Fruit fly (Drosophila melanogaster) whole organism, embryonic: ENCODE measurements around the gene XRCC1.

Source experiments
- Bteb2 ChIP-seq: fragments of 200-800 bp; sonication (Bioruptor generic); optimal IDR thresholded peaks from 2 replicates; lab custom pipeline; 2016; ENCODE audit warnings: missing biosample characterization, missing genetic modification characterization
- CG10543 ChIP-seq: fragments of 200-800 bp; sonication (Bioruptor generic); optimal IDR thresholded peaks from 3 replicates; lab custom pipeline; 2017; ENCODE audit warnings: missing biosample characterization, mild to moderate bottlenecking, missing genetic modification characterization, moderate library complexity
- CG12391 ChIP-seq: fragments of 200-800 bp; sonication (Bioruptor generic); optimal IDR thresholded peaks from 3 replicates; lab custom pipeline; 2018; ENCODE audit warnings: missing biosample characterization, mild to moderate bottlenecking, missing genetic modification characterization, moderate library complexity
- CG12744 ChIP-seq: fragments of 200-800 bp; sonication (Bioruptor generic); optimal IDR thresholded peaks from 2 replicates; lab custom pipeline; 2016; ENCODE audit warnings: missing biosample characterization, missing genetic modification characterization
- CG13624 ChIP-seq: fragments of 200-800 bp; sonication (Bioruptor generic); optimal IDR thresholded peaks from 2 replicates; lab custom pipeline; 2016; ENCODE audit warnings: missing biosample characterization, missing genetic modification characterization
- CG15269 ChIP-seq: fragments of 200-800 bp; sonication (Bioruptor generic); optimal IDR thresholded peaks from 2 replicates; lab custom pipeline; 2018; ENCODE audit warnings: missing biosample characterization, mild to moderate bottlenecking, missing genetic modification characterization, moderate library complexity
- CG1529 ChIP-seq: fragments of 200-800 bp; sonication (Bioruptor generic); optimal IDR thresholded peaks from 3 replicates; lab custom pipeline; 2018; ENCODE audit warnings: missing biosample characterization, missing genetic modification characterization
- CG1647 ChIP-seq: fragments of 200-800 bp; sonication (Bioruptor generic); optimal IDR thresholded peaks from 3 replicates; lab custom pipeline; 2016; ENCODE audit warnings: missing biosample characterization, missing genetic modification characterization
- CG18262 ChIP-seq: fragments of 200-800 bp; optimal IDR thresholded peaks from 3 replicates; lab custom pipeline; 2019; ENCODE audit warnings: missing biosample characterization, mild to moderate bottlenecking, missing genetic modification characterization, moderate library complexity
- CG18764 ChIP-seq: fragments of 200-800 bp; sonication (Bioruptor generic); optimal IDR thresholded peaks from 3 replicates; lab custom pipeline; 2016; ENCODE audit warnings: missing biosample characterization, missing genetic modification characterization
- CG2120 ChIP-seq: fragments of 200-800 bp; sonication (Bioruptor generic); optimal IDR thresholded peaks from 3 replicates; lab custom pipeline; 2016; ENCODE audit warnings: missing biosample characterization, missing genetic modification characterization
- CG2678 ChIP-seq: fragments of 200-800 bp; sonication (Bioruptor generic); optimal IDR thresholded peaks from 3 replicates; lab custom pipeline; 2019; ENCODE audit warnings: missing biosample characterization, mild to moderate bottlenecking, missing genetic modification characterization, moderate library complexity
- CG30020 ChIP-seq: fragments of 200-800 bp; optimal IDR thresholded peaks from 2 replicates; lab custom pipeline; 2019; ENCODE audit warnings: missing biosample characterization, mild to moderate bottlenecking, missing genetic modification characterization, moderate library complexity
- CG33213 ChIP-seq: fragments of 200-800 bp; sonication (Bioruptor generic); optimal IDR thresholded peaks from 3 replicates; lab custom pipeline; 2016; ENCODE audit warnings: missing biosample characterization, missing genetic modification characterization
- CG4282 ChIP-seq: fragments of 200-800 bp; sonication (Bioruptor generic); optimal IDR thresholded peaks from 2 replicates; lab custom pipeline; 2016; ENCODE audit warnings: missing biosample characterization, missing genetic modification characterization
- CG4424 ChIP-seq: fragments of 200-800 bp; sonication (Bioruptor generic); optimal IDR thresholded peaks from 3 replicates; lab custom pipeline; 2016; ENCODE audit warnings: missing biosample characterization, missing genetic modification characterization
- CG6272 ChIP-seq: fragments of 200-800 bp; sonication (Bioruptor generic); IDR thresholded peaks from 2 replicates; pipeline ENCODE4 v1.3.6; 2022; ENCODE audit warnings: missing biosample characterization, missing genetic modification characterization
- CG6765 ChIP-seq: fragments of 200-800 bp; sonication (Bioruptor generic); optimal IDR thresholded peaks from 3 replicates; lab custom pipeline; 2017; ENCODE audit warnings: missing biosample characterization, mild to moderate bottlenecking, missing genetic modification characterization
- CG8478 ChIP-seq: fragments of >200 bp; optimal IDR thresholded peaks from 2 replicates; lab custom pipeline; 2018
- CG8924 ChIP-seq: fragments of 200-800 bp; optimal IDR thresholded peaks from 3 replicates; lab custom pipeline; 2019; ENCODE audit warnings: missing biosample characterization, mild to moderate bottlenecking, missing genetic modification characterization, moderate library complexity
- CG9797 ChIP-seq: fragments of 200-800 bp; sonication (Bioruptor generic); optimal IDR thresholded peaks from 3 replicates; lab custom pipeline; 2018; ENCODE audit warnings: missing biosample characterization, mild to moderate bottlenecking, missing genetic modification characterization
- CTCF ChIP-seq: fragments of 200-800 bp; sonication (Bioruptor generic); optimal IDR thresholded peaks from 2 replicates; lab custom pipeline; 2017; ENCODE audit warnings: missing biosample characterization, mild to moderate bottlenecking, missing genetic modification characterization, moderate library complexity
- Dek ChIP-seq: fragments of 200-800 bp; sonication (Bioruptor generic); optimal IDR thresholded peaks from 3 replicates; lab custom pipeline; 2019; ENCODE audit warnings: missing biosample characterization, mild to moderate bottlenecking, missing genetic modification characterization, moderate library complexity
- ERR ChIP-seq: fragments of 200-800 bp; sonication (Bioruptor generic); optimal IDR thresholded peaks from 2 replicates; lab custom pipeline; 2016; ENCODE audit warnings: missing biosample characterization, missing genetic modification characterization
- Fer1 ChIP-seq: fragments of 200-800 bp; sonication (Bioruptor generic); optimal IDR thresholded peaks from 2 replicates; lab custom pipeline; 2017; ENCODE audit warnings: missing biosample characterization, mild to moderate bottlenecking, missing genetic modification characterization
- Fer3 ChIP-seq: fragments of 200-800 bp; sonication (Bioruptor generic); optimal IDR thresholded peaks from 2 replicates; lab custom pipeline; 2018; ENCODE audit warnings: missing biosample characterization, mild to moderate bottlenecking, missing genetic modification characterization, moderate library complexity
- HLHmδ ChIP-seq: fragments of 200-800 bp; sonication (Bioruptor generic); optimal IDR thresholded peaks from 2 replicates; lab custom pipeline; 2018; ENCODE audit warnings: missing biosample characterization, mild to moderate bottlenecking, missing genetic modification characterization, moderate library complexity
- MBD-R2 ChIP-seq: fragments of 200-800 bp; sonication (Bioruptor generic); IDR thresholded peaks from 2 replicates; pipeline ENCODE4 v1.3.6; 2022; ENCODE audit warnings: missing biosample characterization, missing genetic modification characterization
- Meics ChIP-seq: fragments of 200-800 bp; sonication (Bioruptor generic); optimal IDR thresholded peaks from 2 replicates; lab custom pipeline; 2017; ENCODE audit warnings: missing biosample characterization, mild to moderate bottlenecking, missing genetic modification characterization
- Neu2 ChIP-seq: fragments of 200-800 bp; sonication (Bioruptor generic); optimal IDR thresholded peaks from 3 replicates; lab custom pipeline; 2016; ENCODE audit warnings: missing biosample characterization, missing genetic modification characterization, borderline replicate concordance
- Nf-YA ChIP-seq: fragments of 200-800 bp; sonication (Bioruptor generic); IDR thresholded peaks from 2 replicates; pipeline ENCODE4 v1.3.6; 2022; ENCODE audit warnings: missing biosample characterization, missing genetic modification characterization
- Opbp ChIP-seq: fragments of 200-800 bp; sonication (Bioruptor generic); IDR thresholded peaks from 3 replicates; pipeline ENCODE4 v1.3.6; 2022; ENCODE audit warnings: missing biosample characterization, missing genetic modification characterization; ENCODE audit not compliant: partially characterized antibody
- Scr ChIP-seq: fragments of 200-800 bp; sonication (Bioruptor generic); IDR thresholded peaks from 2 replicates; pipeline ENCODE4 v1.3.6; 2022; ENCODE audit warnings: missing biosample characterization, missing genetic modification characterization; ENCODE audit not compliant: partially characterized antibody
- TFAM ChIP-seq: fragments of 200-800 bp; sonication (Bioruptor generic); optimal IDR thresholded peaks from 2 replicates; lab custom pipeline; 2017; ENCODE audit warnings: missing biosample characterization, missing genetic modification characterization, inconsistent platforms
- al ChIP-seq: fragments of 200-800 bp; sonication (Bioruptor generic); IDR thresholded peaks from 2 replicates; pipeline ENCODE4 v1.3.6; 2022; ENCODE audit warnings: missing biosample characterization, missing genetic modification characterization
- aop ChIP-seq: fragments of 200-800 bp; sonication (Bioruptor generic); IDR thresholded peaks from 2 replicates; pipeline ENCODE4 v1.3.6; 2022; ENCODE audit warnings: missing biosample characterization, missing genetic modification characterization
- ato ChIP-seq: fragments of 200-800 bp; sonication (Bioruptor generic); IDR thresholded peaks from 2 replicates; pipeline ENCODE4 v1.3.6; 2022; ENCODE audit warnings: missing biosample characterization, missing genetic modification characterization; ENCODE audit not compliant: partially characterized antibody
- dm ChIP-seq: fragments of 200-800 bp; sonication (Bioruptor generic); optimal IDR thresholded peaks from 3 replicates; lab custom pipeline; 2016; ENCODE audit warnings: missing biosample characterization, missing genetic modification characterization
- emc ChIP-seq: fragments of 200-800 bp; sonication (Bioruptor generic); optimal IDR thresholded peaks from 2 replicates; lab custom pipeline; 2016; ENCODE audit warnings: missing biosample characterization, missing genetic modification characterization
- ewg ChIP-seq: fragments of 200-800 bp; sonication (Bioruptor generic); optimal IDR thresholded peaks from 3 replicates; lab custom pipeline; 2017; ENCODE audit warnings: mild to moderate bottlenecking, missing biosample characterization, missing genetic modification reagents, missing genetic modification characterization
- fu2 ChIP-seq: fragments of 200-800 bp; sonication (Bioruptor generic); optimal IDR thresholded peaks from 2 replicates; lab custom pipeline; 2016; ENCODE audit warnings: missing biosample characterization, missing genetic modification characterization
- gem ChIP-seq: fragments of 200-800 bp; sonication (Bioruptor generic); optimal IDR thresholded peaks from 2 replicates; lab custom pipeline; 2019; ENCODE audit warnings: missing biosample characterization, mild to moderate bottlenecking, missing genetic modification characterization, moderate library complexity
- hbn ChIP-seq: fragments of 200-800 bp; sonication (Bioruptor generic); IDR thresholded peaks from 2 replicates; pipeline ENCODE4 v1.3.6; 2022; ENCODE audit warnings: missing biosample characterization, missing genetic modification characterization; ENCODE audit not compliant: partially characterized antibody
- hkb ChIP-seq, 2 experiments: fragments of 200-800 bp in 1 of 2; fragments of >200 bp in 1 of 2; sonication (Bioruptor generic) in 1 of 2; IDR thresholded peaks in 1 of 2; optimal IDR thresholded peaks in 1 of 2; 2 replicates each; pipeline versions ENCODE4 v1.3.6 to Lab custom; 2017 to 2022; ENCODE audit warnings: missing biosample characterization in 1 of 2, missing genetic modification characterization in 1 of 2
- hth ChIP-seq: fragments of >200 bp; optimal IDR thresholded peaks from 2 replicates; lab custom pipeline; 2017; ENCODE audit warnings: inconsistent platforms
- klu ChIP-seq: fragments of 200-800 bp; sonication (Bioruptor generic); IDR thresholded peaks from 2 replicates; pipeline ENCODE4 v1.3.6; 2022; ENCODE audit warnings: missing biosample characterization, missing genetic modification characterization
- lilli ChIP-seq: fragments of 200-800 bp; sonication (Bioruptor generic); optimal IDR thresholded peaks from 3 replicates; lab custom pipeline; 2016; ENCODE audit warnings: missing biosample characterization, missing genetic modification characterization
- lmd ChIP-seq: fragments of 200-800 bp; sonication (Bioruptor generic); IDR thresholded peaks from 2 replicates; pipeline ENCODE4 v1.3.6; 2022; ENCODE audit warnings: missing biosample characterization, missing genetic modification characterization
- pita ChIP-seq: fragments of 200-800 bp; sonication (Bioruptor generic); optimal IDR thresholded peaks from 2 replicates; lab custom pipeline; 2017; ENCODE audit warnings: missing biosample characterization, mild to moderate bottlenecking, missing genetic modification characterization
- sim ChIP-seq: fragments of 200-800 bp; sonication (Bioruptor generic); IDR thresholded peaks from 2 replicates; pipeline ENCODE4 v1.3.6; 2022; ENCODE audit warnings: missing biosample characterization, missing genetic modification characterization
- vvl ChIP-seq: fragments of 200-800 bp; sonication (Bioruptor generic); IDR thresholded peaks from 2 replicates; pipeline ENCODE4 v1.3.6; 2022; ENCODE audit warnings: missing biosample characterization, missing genetic modification characterization

Gene XRCC1

DNA sequence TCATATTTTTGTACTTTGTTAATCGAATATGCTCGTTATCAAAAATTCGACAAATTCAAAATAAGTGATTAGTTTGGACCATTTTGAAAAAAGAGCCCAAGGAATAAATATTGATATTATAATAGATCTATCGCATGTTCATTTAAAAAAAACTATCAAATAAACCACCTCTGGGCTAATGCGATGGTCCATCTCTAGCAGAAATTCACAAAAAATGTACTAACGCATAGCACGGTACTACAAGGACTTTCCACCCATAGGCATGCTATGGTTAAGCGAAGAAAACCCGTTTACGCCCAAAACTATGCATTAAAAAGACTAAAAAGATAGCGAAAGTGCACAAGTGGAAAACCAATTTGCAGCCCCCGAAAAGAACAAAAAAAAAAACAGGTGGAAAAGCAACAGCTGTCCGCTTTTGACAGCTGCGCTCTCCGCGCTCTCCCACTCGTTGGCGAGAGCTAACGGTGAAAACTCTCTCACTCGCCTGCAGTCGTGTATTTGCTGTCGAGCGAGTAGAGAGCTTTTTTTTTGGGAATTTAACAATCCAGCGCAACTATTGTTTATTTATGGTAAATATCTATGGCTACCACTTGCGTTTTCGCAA, 2.7 kb downstream of the XRCC1 start, which contains the start of gene CanB (continued):
- no peak for TF ChIP-seq CG10543 (GFP tag; lab: Kevin White, UChicago)
- TF ChIP-seq CG8924 (tag; lab: Kevin White, UChicago): no peak
- TF ChIP-seq CG13624 (GFP tag; lab: Kevin White, UChicago): peak; percentile 21
- TF ChIP-seq Dek (tag; lab: Kevin White, UChicago): no peak
- TF ChIP-seq Opbp (GFP tag; lab: Robert Waterston, UW): peak; percentile 53; the same call in 2 of the 3 replicates
- no peak for TF ChIP-seq hth
- no peak for TF ChIP-seq klu (GFP tag; lab: Robert Waterston, UW)
- no peak for TF ChIP-seq sim
- no peak for TF ChIP-seq CG1529 (GFP tag; lab: Kevin White, UChicago)
- 0 out of 2 replicates have a peak, but pooled peaks have one; percentile 10 for TF ChIP-seq lmd (GFP tag; lab: Robert Waterston, UW)
- TF ChIP-seq lilli (GFP tag; lab: Kevin White, UChicago): peak; percentile 16
- no peak for TF ChIP-seq HLHmδ (GFP tag; lab: Kevin White, UChicago)
- no peak for TF ChIP-seq CG18262 (tag; lab: Kevin White, UChicago)
- peak; percentile 29 for TF ChIP-seq gem (tag; lab: Kevin White, UChicago)
- peak; percentile 8 for TF ChIP-seq Fer3 (tag; lab: Kevin White, UChicago)
- TF ChIP-seq CG6765 (GFP tag; lab: Kevin White, UChicago): no peak
- no peak for TF ChIP-seq ERR
- TF ChIP-seq CG4282 (GFP tag; lab: Kevin White, UChicago): no peak
- peak; percentile 72 for TF ChIP-seq Scr (GFP tag; lab: Robert Waterston, UW)
- TF ChIP-seq CG30020 (tag; lab: Kevin White, UChicago): no peak
- peak; percentile 52; the same call in 1 of the 2 replicates for TF ChIP-seq hbn
- peak; percentile 11 for TF ChIP-seq Fer1
- TF ChIP-seq vvl: 0 out of 2 replicates have a peak, but pooled peaks have one; percentile 31
- TF ChIP-seq hkb (optimal IDR thresholded peaks at IDR 0.05; lab: Kevin White, UChicago): no peak
- 0 out of 2 replicates have a peak, but pooled peaks have one; percentile 28 for TF ChIP-seq hkb (GFP tag; IDR thresholded peaks at IDR 0.05; lab: Robert Waterston, UW)
- peak; percentile 13 for TF ChIP-seq CG4424 (GFP tag; lab: Kevin White, UChicago)
- no peak for TF ChIP-seq ato (GFP tag; lab: Robert Waterston, UW)
- peak; percentile 26 for TF ChIP-seq CG12391 (tag; lab: Kevin White, UChicago)
- no peak; the same call in 1 of the 2 replicates for TF ChIP-seq MBD-R2 (GFP tag; lab: Robert Waterston, UW)
- TF ChIP-seq CG15269 (tag; lab: Kevin White, UChicago): no peak
- TF ChIP-seq CG2120 (GFP tag; lab: Kevin White, UChicago): peak; percentile 28
- no peak for TF ChIP-seq emc
- TF ChIP-seq CG9797 (GFP tag; lab: Kevin White, UChicago): peak; percentile 5
- no peak for TF ChIP-seq TFAM (GFP tag; lab: Kevin White, UChicago)
- TF ChIP-seq Neu2: no peak
- peak; percentile 9 for TF ChIP-seq CG2678 (tag; lab: Kevin White, UChicago)
- TF ChIP-seq dm: no peak
- TF ChIP-seq pita (GFP tag; lab: Kevin White, UChicago): no peak
- no peak for TF ChIP-seq fu2
- TF ChIP-seq CTCF (GFP tag; lab: Kevin White, UChicago): no peak
- no peak for TF ChIP-seq CG18764 (GFP tag; lab: Kevin White, UChicago)
- TF ChIP-seq Meics (GFP tag; lab: Kevin White, UChicago): no peak
- TF ChIP-seq Nf-YA (GFP tag; lab: Robert Waterston, UW): no peak
- no peak for TF ChIP-seq Bteb2 (GFP tag; lab: Kevin White, UChicago)
- TF ChIP-seq CG12744: peak; percentile 42
- TF ChIP-seq al (GFP tag; lab: Robert Waterston, UW): no peak
- no peak for TF ChIP-seq aop
- no peak for TF ChIP-seq CG6272 (GFP tag; lab: Robert Waterston, UW)
- TF ChIP-seq CG8478 (lab: Kevin White, UChicago): no peak
- TF ChIP-seq CG1647 (GFP tag; lab: Kevin White, UChicago): no peak
- TF ChIP-seq CG33213 (GFP tag; lab: Kevin White, UChicago): peak; percentile 39
- peak; percentile 55 for TF ChIP-seq ewg (GFP tag; lab: Kevin White, UChicago)
